Worm (Caenorhabditis elegans) whole organism, young adult: Measurements from ENCODE around the gene T08E11.1.

Source experiments
- attf-5 ChIP-seq: fragments of 200-800 bp; sonication (Bioruptor generic); optimal IDR thresholded peaks from 2 replicates; lab custom pipeline; 2018; ENCODE audit warnings: mild to moderate bottlenecking, missing genetic modification characterization, missing compliant biosample characterization
- ceh-58 ChIP-seq: fragments of 200-800 bp; sonication (Bioruptor generic); IDR thresholded peaks from 2 replicates; pipeline ENCODE4 v1.3.6; 2022; ENCODE audit warnings: missing genetic modification characterization, missing compliant biosample characterization
- ceh-79 ChIP-seq: sonication (generic microtip); optimal IDR thresholded peaks from 2 replicates; lab custom pipeline; 2017; ENCODE audit warnings: mild to moderate bottlenecking, missing genetic modification characterization, missing compliant biosample characterization
- fkh-3 ChIP-seq: sonication (generic microtip); optimal IDR thresholded peaks from 2 replicates; lab custom pipeline; 2016; ENCODE audit warnings: mild to moderate bottlenecking, missing genetic modification characterization, missing compliant biosample characterization
- madf-3 ChIP-seq: fragments of 200-800 bp; sonication (Bioruptor generic); IDR thresholded peaks from 2 replicates; pipeline ENCODE4 v1.3.6; 2022; ENCODE audit warnings: missing genetic modification reagents, missing genetic modification characterization, missing compliant biosample characterization

DNA sequence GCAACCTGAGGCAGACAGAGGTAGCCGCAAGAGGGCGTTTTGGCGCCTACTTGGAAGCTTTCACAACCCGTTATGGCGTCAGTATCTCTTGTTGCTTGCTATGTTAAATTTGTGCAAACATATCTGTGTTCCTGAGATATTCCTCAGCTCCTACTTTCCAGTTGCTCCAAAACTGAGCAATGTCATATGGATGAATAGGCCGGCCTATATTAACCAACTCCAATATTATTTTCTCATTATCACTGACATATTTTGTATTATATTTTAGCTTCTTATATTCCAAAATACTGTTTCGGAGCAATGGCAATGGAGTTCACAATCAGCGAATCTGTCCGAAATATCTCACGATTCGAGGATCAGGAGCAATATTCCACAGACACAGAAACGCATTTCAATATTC lies 39.4 kb downstream of the T08E11.1 start, which contains the start of gene math-13:
- TF ChIP-seq ceh-58 (no peak), fkh-3 (tag; lab: Kevin White, UChicago) (no peak), attf-5 (GFP tag; lab: Kevin White, UChicago) (no peak), ceh-79 (tag; lab: Kevin White, UChicago) (no peak), madf-3 (GFP tag; lab: Robert Waterston, UW) (no peak)
